Worm (Caenorhabditis elegans): ENCODE data around the gene E02A10.3.

DNA sequence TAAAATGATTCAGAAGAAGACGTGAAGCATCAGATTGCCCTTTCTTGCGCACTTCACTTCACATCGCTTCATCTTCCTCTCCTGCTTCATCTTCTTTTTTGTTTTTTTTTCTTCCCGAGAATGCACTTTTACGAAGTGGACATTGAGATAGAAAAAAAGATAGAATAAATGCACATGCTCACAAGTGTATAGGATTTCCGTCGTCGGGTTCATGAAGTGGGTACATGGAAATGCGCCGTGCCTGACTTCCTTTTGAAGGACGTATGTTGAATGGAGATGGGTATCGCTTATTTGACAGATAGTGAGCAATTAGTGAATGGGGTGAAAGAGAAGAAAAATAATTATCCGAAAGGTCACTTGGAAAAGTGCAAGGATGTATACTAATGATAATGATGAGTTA, 49.3 kb upstream of the E02A10.3 start:
- TF ChIP-seq snpc-4 (tag; optimal IDR thresholded peaks at IDR 0.05) (no peak), hlh-1 (tag; optimal IDR thresholded peaks at IDR 0.05) (no peak), mab-5 (tag; optimal IDR thresholded peaks at IDR 0.05) (no peak), pha-4 (tag; optimal IDR thresholded peaks at IDR 0.05) (no peak), tbx-8 (GFP tag; optimal IDR thresholded peaks at IDR 0.05) (no peak), nhr-28 (tag; optimal IDR thresholded peaks at IDR 0.05) (no peak), unc-62 (GFP tag; optimal IDR thresholded peaks at IDR 0.05) (no peak), mep-1 (tag; optimal IDR thresholded peaks at IDR 0.05) (no peak), lin-13 (tag; optimal IDR thresholded peaks at IDR 0.05) (no peak), lsy-2 (tag; optimal IDR thresholded peaks at IDR 0.05) (no peak)

Data from whole organism, mixed stage, embryonic.